Fruit fly (Drosophila melanogaster) whole organism, embryonic: ENCODE measurements around the gene Cyp4d20.

ENCODE experiments used
- Aef1 ChIP-seq: fragments of 200-800 bp; sonication (Bioruptor generic); IDR thresholded peaks from 3 replicates; pipeline ENCODE4 v1.3.6; 2022; ENCODE audit warnings: missing biosample characterization, missing genetic modification characterization
- Awh ChIP-seq: fragments of 200-800 bp; sonication (Bioruptor generic); IDR thresholded peaks from 2 replicates; pipeline ENCODE4, ENCODE4 v1.3.6; 2022; ENCODE audit warnings: missing biosample characterization, missing genetic modification characterization
- CG10274 ChIP-seq: fragments of 200-800 bp; sonication (Bioruptor generic); optimal IDR thresholded peaks from 3 replicates; lab custom pipeline; 2017; ENCODE audit warnings: missing biosample characterization, mild to moderate bottlenecking, missing genetic modification characterization
- CG10366 ChIP-seq: fragments of 200-800 bp; sonication (Bioruptor generic); IDR thresholded peaks from 2 replicates; pipeline ENCODE4 v1.3.6; 2022; ENCODE audit warnings: missing biosample characterization, missing genetic modification characterization
- CG10462 ChIP-seq: fragments of 200-800 bp; sonication (Bioruptor generic); optimal IDR thresholded peaks from 2 replicates; lab custom pipeline; 2016; ENCODE audit warnings: missing biosample characterization, missing genetic modification characterization
- CG10654 ChIP-seq: fragments of 200-800 bp; sonication (Bioruptor generic); optimal IDR thresholded peaks from 2 replicates; lab custom pipeline; 2016; ENCODE audit warnings: missing biosample characterization, missing genetic modification characterization
- CG12942 ChIP-seq: fragments of 200-800 bp; sonication (Bioruptor generic); optimal IDR thresholded peaks from 3 replicates; lab custom pipeline; 2016; ENCODE audit warnings: missing biosample characterization, missing genetic modification characterization
- CG16815 ChIP-seq: fragments of 200-800 bp; sonication (Bioruptor generic); optimal IDR thresholded peaks from 3 replicates; lab custom pipeline; 2017; ENCODE audit warnings: missing biosample characterization, mild to moderate bottlenecking, missing genetic modification characterization
- CG17568 ChIP-seq: fragments of 200-800 bp; sonication (Bioruptor generic); optimal IDR thresholded peaks from 2 replicates; lab custom pipeline; 2018; ENCODE audit warnings: missing biosample characterization, mild to moderate bottlenecking, missing genetic modification characterization, moderate library complexity
- CG18262 ChIP-seq: fragments of 200-800 bp; optimal IDR thresholded peaks from 3 replicates; lab custom pipeline; 2019; ENCODE audit warnings: missing biosample characterization, mild to moderate bottlenecking, missing genetic modification characterization, moderate library complexity
- CG18476 ChIP-seq: fragments of 200-800 bp; sonication (Bioruptor generic); optimal IDR thresholded peaks from 2 replicates; lab custom pipeline; 2016; ENCODE audit warnings: missing biosample characterization, mild to moderate bottlenecking, missing genetic modification characterization
- CG2120 ChIP-seq: fragments of 200-800 bp; sonication (Bioruptor generic); optimal IDR thresholded peaks from 3 replicates; lab custom pipeline; 2016; ENCODE audit warnings: missing biosample characterization, missing genetic modification characterization
- CG3281 ChIP-seq: fragments of 200-800 bp; sonication (Bioruptor generic); optimal IDR thresholded peaks from 3 replicates; lab custom pipeline; 2017; ENCODE audit warnings: missing biosample characterization, mild to moderate bottlenecking, missing genetic modification characterization
- CG33557 ChIP-seq: fragments of 200-800 bp; sonication (Bioruptor generic); optimal IDR thresholded peaks from 2 replicates; lab custom pipeline; 2019; ENCODE audit warnings: missing biosample characterization, mild to moderate bottlenecking, missing genetic modification characterization, moderate library complexity
- CG3726 ChIP-seq: fragments of 200-800 bp; sonication (Bioruptor generic); IDR thresholded peaks from 3 replicates; pipeline ENCODE4, ENCODE4 v1.3.6; 2022; ENCODE audit warnings: missing biosample characterization, missing genetic modification characterization
- CG6175 ChIP-seq: fragments of 200-800 bp; sonication (Bioruptor generic); IDR thresholded peaks from 3 replicates; pipeline ENCODE4 v1.3.6; 2022; ENCODE audit warnings: missing biosample characterization, missing genetic modification characterization
- CG6765 ChIP-seq: fragments of 200-800 bp; sonication (Bioruptor generic); optimal IDR thresholded peaks from 3 replicates; lab custom pipeline; 2017; ENCODE audit warnings: missing biosample characterization, mild to moderate bottlenecking, missing genetic modification characterization
- CG7786 ChIP-seq: fragments of 200-800 bp; sonication (Bioruptor generic); optimal IDR thresholded peaks from 2 replicates; lab custom pipeline; 2016; ENCODE audit warnings: missing biosample characterization, missing genetic modification characterization
- CG7928 ChIP-seq: fragments of 200-800 bp; sonication (Bioruptor generic); optimal IDR thresholded peaks from 2 replicates; lab custom pipeline; 2017; ENCODE audit warnings: missing biosample characterization, mild to moderate bottlenecking, missing genetic modification characterization
- CG8089 ChIP-seq: fragments of 200-800 bp; sonication (Bioruptor generic); optimal IDR thresholded peaks from 3 replicates; lab custom pipeline; 2016; ENCODE audit warnings: missing biosample characterization, missing genetic modification characterization
- CHES-1-like ChIP-seq: fragments of 200-800 bp; sonication (Bioruptor generic); optimal IDR thresholded peaks from 2 replicates; lab custom pipeline; 2016; ENCODE audit warnings: missing biosample characterization, missing genetic modification characterization
- CrebB ChIP-seq: fragments of 200-800 bp; sonication (Bioruptor generic); optimal IDR thresholded peaks from 3 replicates; lab custom pipeline; 2018; ENCODE audit warnings: missing biosample characterization, mild to moderate bottlenecking, missing genetic modification characterization
- E2f2 ChIP-seq: fragments of 200-800 bp; sonication (Bioruptor generic); IDR thresholded peaks from 2 replicates; pipeline ENCODE4 v1.3.6; 2022; ENCODE audit warnings: missing biosample characterization, missing genetic modification characterization
- H2.0 ChIP-seq: fragments of 200-800 bp; sonication (Bioruptor generic); IDR thresholded peaks from 2 replicates; pipeline ENCODE4 v1.3.6; 2022; ENCODE audit warnings: missing biosample characterization, missing genetic modification characterization
- Lim3 ChIP-seq: fragments of 200-800 bp; sonication (Bioruptor generic); IDR thresholded peaks from 2 replicates; pipeline ENCODE4 v1.3.6; 2022; ENCODE audit warnings: missing biosample characterization, missing genetic modification characterization
- Opbp ChIP-seq: fragments of 200-800 bp; sonication (Bioruptor generic); IDR thresholded peaks from 3 replicates; pipeline ENCODE4 v1.3.6; 2022; ENCODE audit warnings: missing biosample characterization, missing genetic modification characterization; ENCODE audit not compliant: partially characterized antibody
- Pdp1 ChIP-seq, 2 experiments: fragments of 200-800 bp; sonication (Bioruptor generic); optimal IDR thresholded peaks; 3 replicates each; lab custom pipeline; 2016; ENCODE audit warnings: missing biosample characterization in 2 of 2, missing genetic modification characterization in 2 of 2, mild to moderate bottlenecking in 1 of 2, moderate library complexity in 1 of 2
- Six4 ChIP-seq: fragments of 200-800 bp; sonication (Bioruptor generic); optimal IDR thresholded peaks from 2 replicates; lab custom pipeline; 2016; ENCODE audit warnings: missing biosample characterization, missing genetic modification characterization
- ash1 ChIP-seq: fragments of 200-800 bp; sonication (Bioruptor generic); optimal IDR thresholded peaks from 2 replicates; lab custom pipeline; 2018; ENCODE audit warnings: missing biosample characterization, mild to moderate bottlenecking, missing genetic modification characterization
- ato ChIP-seq: fragments of 200-800 bp; sonication (Bioruptor generic); IDR thresholded peaks from 2 replicates; pipeline ENCODE4 v1.3.6; 2022; ENCODE audit warnings: missing biosample characterization, missing genetic modification characterization; ENCODE audit not compliant: partially characterized antibody
- br ChIP-seq: fragments of >200 bp; optimal IDR thresholded peaks from 2 replicates; lab custom pipeline; 2017
- caup ChIP-seq: fragments of 200-800 bp; sonication (Bioruptor generic); optimal IDR thresholded peaks from 3 replicates; lab custom pipeline; 2017; ENCODE audit warnings: missing biosample characterization, mild to moderate bottlenecking, missing genetic modification characterization, moderate library complexity; ENCODE audit not compliant: severe bottlenecking
- emc ChIP-seq: fragments of 200-800 bp; sonication (Bioruptor generic); optimal IDR thresholded peaks from 2 replicates; lab custom pipeline; 2016; ENCODE audit warnings: missing biosample characterization, missing genetic modification characterization
- grau ChIP-seq: fragments of 200-800 bp; optimal IDR thresholded peaks from 3 replicates; lab custom pipeline; 2019; ENCODE audit warnings: missing biosample characterization, mild to moderate bottlenecking, missing genetic modification characterization, moderate library complexity
- grn ChIP-seq: fragments of 200-800 bp; sonication (Bioruptor generic); optimal IDR thresholded peaks from 3 replicates; lab custom pipeline; 2017; ENCODE audit warnings: missing biosample characterization, missing genetic modification characterization
- hbn ChIP-seq: fragments of 200-800 bp; sonication (Bioruptor generic); IDR thresholded peaks from 2 replicates; pipeline ENCODE4 v1.3.6; 2022; ENCODE audit warnings: missing biosample characterization, missing genetic modification characterization; ENCODE audit not compliant: partially characterized antibody
- hkb ChIP-seq, 2 experiments: fragments of 200-800 bp in 1 of 2; fragments of >200 bp in 1 of 2; sonication (Bioruptor generic) in 1 of 2; IDR thresholded peaks in 1 of 2; optimal IDR thresholded peaks in 1 of 2; 2 replicates each; pipeline versions ENCODE4 v1.3.6 to Lab custom; 2017 to 2022; ENCODE audit warnings: missing biosample characterization in 1 of 2, missing genetic modification characterization in 1 of 2
- hth ChIP-seq: fragments of >200 bp; optimal IDR thresholded peaks from 2 replicates; lab custom pipeline; 2017; ENCODE audit warnings: inconsistent platforms
- mirr ChIP-seq: fragments of 200-800 bp; sonication (Bioruptor generic); optimal IDR thresholded peaks from 3 replicates; lab custom pipeline; 2018; ENCODE audit warnings: missing biosample characterization, mild to moderate bottlenecking, missing genetic modification characterization
- mld ChIP-seq: fragments of 200-800 bp; sonication (Bioruptor generic); IDR thresholded peaks from 3 replicates; pipeline ENCODE4 v1.3.6; 2022; ENCODE audit warnings: missing biosample characterization, missing genetic modification characterization; ENCODE audit not compliant: partially characterized antibody
- odd ChIP-seq: fragments of 200-800 bp; sonication (Bioruptor generic); optimal IDR thresholded peaks from 2 replicates; lab custom pipeline; 2017; ENCODE audit warnings: missing biosample characterization, mild to moderate bottlenecking, missing genetic modification characterization
- pb ChIP-seq: fragments of 200-800 bp; sonication (Bioruptor generic); optimal IDR thresholded peaks from 3 replicates; lab custom pipeline; 2016; ENCODE audit warnings: missing biosample characterization, missing genetic modification characterization
- pho ChIP-seq: fragments of 200-800 bp; sonication (Bioruptor generic); optimal IDR thresholded peaks from 2 replicates; lab custom pipeline; 2016; ENCODE audit warnings: missing biosample characterization, missing genetic modification characterization
- sens-2 ChIP-seq: fragments of 200-800 bp; sonication (Bioruptor generic); IDR thresholded peaks from 2 replicates; pipeline ENCODE4 v1.3.6; 2022; ENCODE audit warnings: missing biosample characterization, missing genetic modification characterization
- sima ChIP-seq: fragments of 200-800 bp; sonication (Bioruptor generic); optimal IDR thresholded peaks from 2 replicates; lab custom pipeline; 2016; ENCODE audit warnings: missing biosample characterization, missing genetic modification characterization
- slp2 ChIP-seq: fragments of 200-800 bp; sonication (Bioruptor generic); optimal IDR thresholded peaks from 2 replicates; lab custom pipeline; 2016; ENCODE audit warnings: missing biosample characterization, missing genetic modification characterization
- sr ChIP-seq: fragments of 200-800 bp; sonication (Bioruptor generic); IDR thresholded peaks from 3 replicates; pipeline ENCODE4 v1.3.6; 2022; ENCODE audit warnings: missing biosample characterization, missing genetic modification characterization
- stwl ChIP-seq: fragments of 200-800 bp; sonication (Bioruptor generic); optimal IDR thresholded peaks from 3 replicates; lab custom pipeline; 2018; ENCODE audit warnings: missing biosample characterization, mild to moderate bottlenecking, missing genetic modification characterization, moderate library complexity
- unc-4 ChIP-seq: fragments of 200-800 bp; sonication (Bioruptor generic); IDR thresholded peaks from 2 replicates; pipeline ENCODE4 v1.3.6; 2022; ENCODE audit warnings: missing biosample characterization, missing genetic modification characterization; ENCODE audit not compliant: partially characterized antibody
- wdn ChIP-seq: fragments of 200-800 bp; sonication (Bioruptor generic); IDR thresholded peaks from 2 replicates; pipeline ENCODE4 v1.3.6; 2022; ENCODE audit warnings: missing biosample characterization, missing genetic modification characterization
- zen2 ChIP-seq: fragments of 200-800 bp; sonication (Bioruptor generic); IDR thresholded peaks from 3 replicates; pipeline ENCODE4 v1.3.6; 2022; ENCODE audit warnings: missing biosample characterization, missing genetic modification characterization; ENCODE audit not compliant: partially characterized antibody

Gene Cyp4d20

DNA sequence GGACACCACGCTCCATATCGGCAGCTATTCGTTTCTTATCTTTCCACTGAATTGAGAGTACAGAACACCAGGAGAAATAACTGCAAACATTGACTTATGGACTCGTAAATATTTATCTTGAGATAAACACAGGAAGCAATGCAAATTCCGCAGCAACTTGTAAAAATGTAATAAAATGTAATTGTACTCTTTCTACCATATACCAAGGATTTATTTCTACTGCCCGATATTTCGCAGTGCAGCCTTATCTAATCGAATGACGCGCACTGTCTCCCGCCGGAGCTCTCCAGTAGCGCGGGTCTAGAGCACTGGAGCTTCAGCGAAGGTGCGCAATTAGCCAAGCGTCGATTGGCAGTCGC lies 15.9 kb upstream of the Cyp4d20 start (continued):
- TF ChIP-seq mld (GFP tag; lab: Robert Waterston, UW) (no peak), CG7928 (peak; percentile 59), CHES-1-like (no peak), hkb (optimal IDR thresholded peaks at IDR 0.05; lab: Kevin White, UChicago) (no peak), hkb (GFP tag; IDR thresholded peaks at IDR 0.05; lab: Robert Waterston, UW) (peak; percentile 93), ash1 (GFP tag; lab: Kevin White, UChicago) (peak; percentile 85), ato (GFP tag; lab: Robert Waterston, UW) (no peak), CG6765 (GFP tag; lab: Kevin White, UChicago) (peak; percentile 83), zen2 (GFP tag; lab: Robert Waterston, UW) (no peak), unc-4 (no peak), br (lab: Kevin White, UChicago) (no peak), Opbp (GFP tag; lab: Robert Waterston, UW) (no peak), E2f2 (peak; percentile 69), CG3726 (peak; percentile 79), CG16815 (peak; percentile 50), CrebB (tag; lab: Kevin White, UChicago) (peak; percentile 65), emc (GFP tag; lab: Kevin White, UChicago) (peak; percentile 36), CG8089 (peak; percentile 28), pb (GFP tag; lab: Kevin White, UChicago) (peak; percentile 88), CG18476 (GFP tag; lab: Kevin White, UChicago) (peak; percentile 76), slp2 (GFP tag; lab: Kevin White, UChicago) (peak; percentile 23), CG2120 (GFP tag; lab: Kevin White, UChicago) (peak; percentile 91), hbn (GFP tag; lab: Robert Waterston, UW) (no peak), CG18262 (tag; lab: Kevin White, UChicago) (peak; percentile 79), stwl (tag; lab: Kevin White, UChicago) (no peak), hth (no peak), Pdp1 (GFP tag; optimal IDR thresholded peaks at IDR 0.05; lab: Kevin White, UChicago) (peak; percentile 81 to 90), sens-2 (GFP tag; lab: Robert Waterston, UW) (no peak), H2.0 (GFP tag; lab: Robert Waterston, UW) (peak; percentile 82), pho (peak; percentile 75), mirr (GFP tag; lab: Kevin White, UChicago) (peak; percentile 72), Aef1 (peak; percentile 93), Awh (GFP tag; lab: Robert Waterston, UW) (peak; percentile 79), CG6175 (peak; percentile 84), CG12942 (GFP tag; lab: Kevin White, UChicago) (peak; percentile 46), caup (GFP tag; lab: Kevin White, UChicago) (peak; percentile 88), CG10366 (GFP tag; lab: Robert Waterston, UW) (peak; percentile 87), wdn (GFP tag; lab: Robert Waterston, UW) (peak; percentile 86), CG7786 (GFP tag; lab: Kevin White, UChicago) (peak; percentile 71), grau (tag; lab: Kevin White, UChicago) (peak; percentile 82), CG3281 (GFP tag; lab: Kevin White, UChicago) (peak; percentile 94), sr (GFP tag; lab: Robert Waterston, UW) (peak; percentile 41; the same call in 1 of the 3 replicates), CG10654 (GFP tag; lab: Kevin White, UChicago) (peak; percentile 82), CG10462 (GFP tag; lab: Kevin White, UChicago) (no peak), grn (GFP tag; lab: Kevin White, UChicago) (peak; percentile 59), sima (GFP tag; lab: Kevin White, UChicago) (peak; percentile 32), Six4 (GFP tag; lab: Kevin White, UChicago) (peak; percentile 73), CG17568 (GFP tag; lab: Kevin White, UChicago) (peak; percentile 23), Lim3 (GFP tag; lab: Robert Waterston, UW) (peak; percentile 39; the same call in 1 of the 2 replicates), CG33557 (GFP tag; lab: Kevin White, UChicago) (no peak), odd (GFP tag; lab: Kevin White, UChicago) (peak; percentile 61), CG10274 (GFP tag; lab: Kevin White, UChicago) (peak; percentile 81)
